Worm (Caenorhabditis elegans) whole organism, late embryonic: ENCODE measurements around the gene F46B6.4.

Source experiments
- C08G9.2 ChIP-seq: sonication (generic microtip); optimal IDR thresholded peaks from 2 replicates; lab custom pipeline; 2016; ENCODE audit warnings: mild to moderate bottlenecking, missing genetic modification characterization, moderate library complexity, missing compliant biosample characterization
- C38D4.7 ChIP-seq: fragments of 200-800 bp; sonication (Bioruptor generic); optimal IDR thresholded peaks from 2 replicates; lab custom pipeline; 2018; ENCODE audit warnings: mild to moderate bottlenecking, missing genetic modification characterization, moderate library complexity, missing compliant biosample characterization
- K09A11.1 ChIP-seq: sonication (generic microtip); optimal IDR thresholded peaks from 2 replicates; lab custom pipeline; 2017; ENCODE audit warnings: antibody characterized with exemption, mild to moderate bottlenecking, missing genetic modification characterization, missing compliant biosample characterization; ENCODE audit not compliant: insufficient read depth
- ceh-14 ChIP-seq: sonication (generic microtip); optimal IDR thresholded peaks from 2 replicates; lab custom pipeline; 2016; ENCODE audit warnings: missing genotype, missing genetic modification characterization, missing compliant biosample characterization
- ceh-19 ChIP-seq: fragments of 200-800 bp; sonication (Bioruptor generic); optimal IDR thresholded peaks from 2 replicates; lab custom pipeline; 2018; ENCODE audit warnings: mild to moderate bottlenecking, missing genetic modification characterization, missing compliant biosample characterization
- ceh-22 ChIP-seq: sonication (generic microtip); optimal IDR thresholded peaks from 2 replicates; lab custom pipeline; 2017; ENCODE audit warnings: missing biosample characterization, missing genetic modification characterization
- ceh-24 ChIP-seq: sonication (generic microtip); optimal IDR thresholded peaks from 2 replicates; lab custom pipeline; 2016; ENCODE audit warnings: mild to moderate bottlenecking, missing genetic modification characterization, missing compliant biosample characterization
- ceh-31 ChIP-seq: sonication (generic microtip); optimal IDR thresholded peaks from 2 replicates; lab custom pipeline; 2016; ENCODE audit warnings: missing genetic modification characterization, missing compliant biosample characterization
- ceh-34 ChIP-seq: sonication (generic microtip); optimal IDR thresholded peaks from 2 replicates; lab custom pipeline; 2016; ENCODE audit warnings: mild to moderate bottlenecking, missing genetic modification characterization, missing compliant biosample characterization
- ceh-45 ChIP-seq: fragments of 200-800 bp; sonication (Bioruptor generic); IDR thresholded peaks from 2 replicates; pipeline ENCODE4 v1.3.6; 2022; ENCODE audit warnings: missing genetic modification reagents, missing genetic modification characterization, missing compliant biosample characterization
- che-1 ChIP-seq: sonication (generic microtip); optimal IDR thresholded peaks from 2 replicates; lab custom pipeline; 2016; ENCODE audit warnings: mild to moderate bottlenecking, missing genetic modification characterization, missing compliant biosample characterization
- dmd-4 ChIP-seq: sonication (generic microtip); optimal IDR thresholded peaks from 2 replicates; lab custom pipeline; 2016; ENCODE audit warnings: borderline replicate concordance, missing genetic modification characterization, missing compliant biosample characterization
- dve-1 ChIP-seq: sonication (generic microtip); optimal IDR thresholded peaks from 2 replicates; lab custom pipeline; 2017; ENCODE audit warnings: antibody characterized with exemption, mild to moderate bottlenecking, missing genetic modification characterization, missing compliant biosample characterization
- elt-2 ChIP-seq: sonication (generic microtip); optimal IDR thresholded peaks from 2 replicates; lab custom pipeline; 2016; ENCODE audit warnings: missing genetic modification reagents, missing genetic modification characterization, missing compliant biosample characterization
- elt-4 ChIP-seq: sonication (generic microtip); optimal IDR thresholded peaks from 2 replicates; lab custom pipeline; 2016; ENCODE audit warnings: missing genetic modification characterization, missing compliant biosample characterization
- ets-4 ChIP-seq: sonication (generic microtip); optimal IDR thresholded peaks from 2 replicates; lab custom pipeline; 2016; ENCODE audit warnings: missing genetic modification characterization, missing compliant biosample characterization
- fax-1 ChIP-seq: sonication (generic microtip); optimal IDR thresholded peaks from 2 replicates; lab custom pipeline; 2016; ENCODE audit warnings: missing genotype, missing genetic modification characterization, missing compliant biosample characterization
- fkh-10 ChIP-seq: fragments of 150-350 bp; optimal IDR thresholded peaks from 2 replicates; lab custom pipeline; 2014; ENCODE audit warnings: missing biosample characterization, missing genetic modification reagents, missing genetic modification characterization
- gmeb-2 ChIP-seq: sonication (generic microtip); optimal IDR thresholded peaks from 2 replicates; lab custom pipeline; 2016; ENCODE audit warnings: missing genetic modification characterization, inconsistent platforms, missing compliant biosample characterization
- hlh-13 ChIP-seq: fragments of 200-800 bp; sonication (Bioruptor generic); optimal IDR thresholded peaks from 2 replicates; lab custom pipeline; 2018; ENCODE audit warnings: mild to moderate bottlenecking, missing genetic modification characterization, missing compliant biosample characterization
- hlh-6 ChIP-seq: sonication (generic microtip); optimal IDR thresholded peaks from 2 replicates; lab custom pipeline; 2016; ENCODE audit warnings: missing genotype, missing genetic modification characterization, missing compliant biosample characterization
- madf-2 ChIP-seq: sonication (generic microtip); optimal IDR thresholded peaks from 2 replicates; lab custom pipeline; 2017; ENCODE audit warnings: missing genetic modification characterization, missing compliant biosample characterization
- nfya-1 ChIP-seq: sonication (generic microtip); optimal IDR thresholded peaks from 2 replicates; lab custom pipeline; 2017; ENCODE audit warnings: missing genetic modification characterization, mild to moderate bottlenecking, missing compliant biosample characterization, antibody characterized with exemption, moderate library complexity
- nhr-232 ChIP-seq: sonication (generic microtip); optimal IDR thresholded peaks from 2 replicates; lab custom pipeline; 2016; ENCODE audit warnings: missing genetic modification characterization, missing compliant biosample characterization
- npax-4 ChIP-seq: sonication (generic microtip); optimal IDR thresholded peaks from 2 replicates; lab custom pipeline; 2016; ENCODE audit warnings: missing genetic modification characterization, missing compliant biosample characterization
- pax-1 ChIP-seq: fragments of 150-350 bp; optimal IDR thresholded peaks from 2 replicates; lab custom pipeline; 2014; ENCODE audit warnings: missing biosample characterization, missing genetic modification characterization
- pha-4 ChIP-seq: fragments of 150-350 bp; optimal IDR thresholded peaks from 2 replicates; lab custom pipeline; 2018; ENCODE audit warnings: missing biosample characterization, missing genetic modification reagents, missing genetic modification characterization
- pqm-1 ChIP-seq: sonication (generic microtip); optimal IDR thresholded peaks from 2 replicates; lab custom pipeline; 2016; ENCODE audit warnings: missing genetic modification characterization, missing compliant biosample characterization
- pros-1 ChIP-seq: fragments of 150-350 bp; optimal IDR thresholded peaks from 2 replicates; lab custom pipeline; 2014; ENCODE audit warnings: missing biosample characterization, missing genetic modification reagents, missing genetic modification characterization
- sdc-2 ChIP-seq: sonication (generic microtip); optimal IDR thresholded peaks from 2 replicates; lab custom pipeline; 2016; ENCODE audit warnings: missing genotype, missing genetic modification characterization, missing compliant biosample characterization
- sox-2 ChIP-seq: fragments of 200-800 bp; sonication (Bioruptor generic); IDR thresholded peaks from 2 replicates; pipeline ENCODE4 v1.3.6; 2022; ENCODE audit warnings: missing genetic modification reagents, missing genetic modification characterization, missing compliant biosample characterization
- syd-9 ChIP-seq: sonication (generic microtip); optimal IDR thresholded peaks from 2 replicates; lab custom pipeline; 2016; ENCODE audit warnings: mild to moderate bottlenecking, missing genetic modification characterization, moderate library complexity, missing compliant biosample characterization
- tbx-7 ChIP-seq: sonication (generic microtip); optimal IDR thresholded peaks from 2 replicates; lab custom pipeline; 2016; ENCODE audit warnings: missing genotype, missing genetic modification characterization, missing compliant biosample characterization
- unc-3 ChIP-seq, 2 experiments: fragments of 200-800 bp in 1 of 2; sonication (Bioruptor generic) in 1 of 2; sonication (generic microtip) in 1 of 2; conservative IDR thresholded peaks in 1 of 2; optimal IDR thresholded peaks in 1 of 2; 2 replicates each; pipeline versions ENCODE4 v1.3.6 to Lab custom; 2016 to 2022; ENCODE audit warnings: missing compliant biosample characterization in 2 of 2, missing genetic modification characterization in 2 of 2, missing genetic modification reagents in 1 of 2
- unc-86 ChIP-seq: sonication (generic microtip); optimal IDR thresholded peaks from 2 replicates; lab custom pipeline; 2016; ENCODE audit warnings: missing genetic modification characterization, missing compliant biosample characterization
- ztf-16 ChIP-seq: sonication (generic microtip); optimal IDR thresholded peaks from 2 replicates; lab custom pipeline; 2017; ENCODE audit warnings: missing genetic modification characterization, missing compliant biosample characterization

The F46B6.4 gene

ce11 chrV:9779418-9779817, at the start of gene F46B6.4:
F46B6.4 (minus strand) TSS chrV:9779518.
- TF ChIP-seq ceh-24 (tag; lab: Kevin White, UChicago) (no peak), K09A11.1 (tag; lab: Kevin White, UChicago) (no peak), pqm-1 (tag; lab: Kevin White, UChicago) (no peak), ceh-14 (no peak), pha-4 (tag; lab: Kevin White, UChicago) (no peak), C08G9.2 (tag; lab: Kevin White, UChicago) (no peak), ztf-16 (tag; lab: Kevin White, UChicago) (no peak), elt-2 (tag; lab: Kevin White, UChicago) (no peak), ceh-34 (no peak), syd-9 (no peak), ets-4 (tag; lab: Kevin White, UChicago) (no peak), elt-4 (tag; lab: Kevin White, UChicago) (no peak), sox-2 (no peak), C38D4.7 (no peak), tbx-7 (tag; lab: Kevin White, UChicago) (no peak), unc-86 (no peak), ceh-19 (GFP tag; lab: Kevin White, UChicago) (no peak)
- TF ChIP-seq, all 69 proteins: peak for 0

DNA sequence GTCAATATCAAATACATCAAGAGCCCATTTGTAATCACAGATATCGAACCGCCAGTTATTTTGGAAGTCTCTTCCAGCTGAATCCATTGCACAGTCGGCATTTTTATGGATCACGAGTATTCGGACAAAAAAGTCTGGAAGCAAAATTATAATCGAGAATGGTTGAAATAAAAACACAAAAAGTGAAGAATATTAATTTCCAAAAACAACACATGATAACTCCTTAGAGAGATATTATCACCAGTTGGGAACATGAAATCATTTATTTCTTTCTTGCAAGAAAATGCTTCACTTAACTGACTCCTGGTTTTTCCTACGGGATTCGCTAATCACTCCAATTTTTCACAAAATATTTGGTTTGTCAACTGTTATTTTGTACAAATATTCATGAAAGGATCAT, 44.8 kb upstream of the F46B6.4 start, which contains the start of gene str-2:
Gene str-2 (minus strand): TSS at position 101 of the 400 bp plus-strand sequence.
- TF ChIP-seq ceh-31 (tag; lab: Kevin White, UChicago), result no peak
- no peak for TF ChIP-seq elt-4 (tag; lab: Kevin White, UChicago)
- TF ChIP-seq fkh-10 (GFP tag; lab: Kevin White, UChicago), result no peak
- TF ChIP-seq che-1 (tag; lab: Kevin White, UChicago), result no peak
- TF ChIP-seq hlh-6 (tag; lab: Kevin White, UChicago), result no peak
- TF ChIP-seq syd-9, result no peak
- no peak for TF ChIP-seq sdc-2 (tag; lab: Kevin White, UChicago)
- TF ChIP-seq pax-1 (tag; lab: Kevin White, UChicago), result no peak
- TF ChIP-seq K09A11.1 (tag; lab: Kevin White, UChicago), result no peak
- no peak for TF ChIP-seq unc-3 (GFP tag; conservative IDR thresholded peaks at IDR 0.05; lab: Robert Waterston, UW)
- TF ChIP-seq unc-3 (tag; optimal IDR thresholded peaks at IDR 0.05; lab: Kevin White, UChicago), result no peak
- no peak for TF ChIP-seq fax-1 (tag; lab: Kevin White, UChicago)
- TF ChIP-seq dve-1 (tag; lab: Kevin White, UChicago), result no peak
- TF ChIP-seq elt-2 (tag; lab: Kevin White, UChicago), result no peak
- no peak for TF ChIP-seq npax-4 (tag; lab: Kevin White, UChicago)
- TF ChIP-seq hlh-13 (GFP tag; lab: Kevin White, UChicago), result no peak
- no peak for TF ChIP-seq pros-1 (tag; lab: Kevin White, UChicago)
- no peak for TF ChIP-seq ceh-45
- TF ChIP-seq ceh-22 (tag; lab: Kevin White, UChicago), result no peak
- no peak for TF ChIP-seq madf-2 (tag; lab: Kevin White, UChicago)
- no peak for TF ChIP-seq dmd-4 (tag; lab: Kevin White, UChicago)
- TF ChIP-seq, all 69 proteins: peak for 0

DNA sequence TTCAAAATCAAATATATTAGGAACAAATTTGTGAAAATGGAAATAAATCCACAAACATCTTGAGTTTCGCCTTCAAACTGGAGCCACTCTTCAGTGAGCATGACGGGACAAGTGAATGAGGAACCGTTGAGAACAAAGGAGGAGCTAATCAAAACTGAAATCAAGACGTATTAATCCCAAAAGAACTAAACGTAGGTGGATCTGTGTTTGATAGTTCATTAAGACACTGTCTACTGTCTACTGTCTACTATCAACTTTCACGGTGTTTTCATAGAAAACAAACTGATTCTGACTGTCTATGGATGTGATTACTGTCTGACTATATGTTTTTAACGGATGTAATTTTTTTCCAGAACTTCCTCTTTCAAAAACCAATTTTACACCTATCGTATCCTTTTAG, 42.4 kb upstream of the F46B6.4 start, which contains the start of gene str-193:
Gene str-193 (minus strand): TSS at position 101 of the 400 bp plus-strand sequence.
- TF ChIP-seq C38D4.7 (no peak), gmeb-2 (no peak), unc-3 (GFP tag; conservative IDR thresholded peaks at IDR 0.05; lab: Robert Waterston, UW) (no peak), unc-3 (tag; optimal IDR thresholded peaks at IDR 0.05; lab: Kevin White, UChicago) (no peak), nhr-232 (tag; lab: Kevin White, UChicago) (no peak), nfya-1 (tag; lab: Kevin White, UChicago) (no peak), ztf-16 (tag; lab: Kevin White, UChicago) (no peak), C08G9.2 (tag; lab: Kevin White, UChicago) (no peak), ceh-14 (no peak), ceh-19 (GFP tag; lab: Kevin White, UChicago) (no peak)
